Worm (Caenorhabditis elegans): ENCODE measurements around the gene R04A9.1.

The R04A9.1 gene

DNA sequence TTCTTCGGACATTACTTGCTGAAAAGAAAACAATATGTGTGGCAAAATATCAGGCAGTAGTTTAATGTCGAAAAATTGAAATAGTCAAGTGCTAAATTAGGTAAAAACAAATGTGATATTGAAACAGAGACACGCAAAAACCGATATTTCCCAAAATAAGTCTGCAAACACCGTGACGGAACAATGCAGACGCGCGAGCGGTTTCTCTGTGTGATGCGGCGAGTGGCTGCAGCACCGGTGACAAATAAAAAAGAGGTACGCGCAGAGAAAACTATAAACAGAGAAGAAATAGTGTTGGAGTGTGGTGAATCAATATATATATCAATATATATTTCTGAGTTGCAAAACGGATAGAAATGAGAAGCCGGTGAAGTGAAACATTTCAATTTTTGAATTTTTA lies 22.0 kb upstream of the R04A9.1 start, which contains the start of gene ife-2:
ife-2 (minus strand) TSS at position 18 of the 400 bp plus-strand sequence.
- TF ChIP-seq ceh-48 (tag; optimal IDR thresholded peaks at IDR 0.05) (peak; percentile 58), sdc-2 (tag; optimal IDR thresholded peaks at IDR 0.05) (peak; percentile 36), nfya-1 (tag; optimal IDR thresholded peaks at IDR 0.05) (peak; percentile 95), Y22D7AL.16 (tag; optimal IDR thresholded peaks at IDR 0.05) (no peak), tbx-2 (tag; optimal IDR thresholded peaks at IDR 0.05) (peak; percentile 41), ceh-31 (tag; optimal IDR thresholded peaks at IDR 0.05) (peak; percentile 26), elt-2 (tag; optimal IDR thresholded peaks at IDR 0.05) (no peak), ttx-3 (tag; optimal IDR thresholded peaks at IDR 0.05) (no peak), hlh-30 (tag; optimal IDR thresholded peaks at IDR 0.05; ENCODE audit: insufficient read depth) (peak; percentile 43), elt-4 (tag; optimal IDR thresholded peaks at IDR 0.05) (no peak), ceh-24 (tag; optimal IDR thresholded peaks at IDR 0.05) (no peak)

DNA sequence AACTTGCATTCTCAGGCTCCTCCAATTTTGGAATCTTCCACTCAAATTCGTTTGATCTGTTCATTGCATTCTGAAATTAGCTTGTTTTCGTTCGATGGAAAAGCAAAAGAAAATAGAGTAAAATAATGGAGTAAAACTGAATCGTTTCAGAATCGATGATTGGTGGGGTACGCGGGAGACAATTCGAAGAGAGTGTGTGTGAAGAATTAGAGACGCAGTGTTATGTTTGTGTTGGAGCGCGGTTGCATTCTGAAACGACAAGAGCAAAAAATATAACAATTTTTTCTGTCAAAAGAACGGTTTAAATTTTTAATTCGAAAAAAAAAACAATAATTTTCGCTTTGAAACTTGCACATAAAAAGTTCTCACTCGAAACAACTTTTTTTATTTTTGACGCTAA lies 16.0 kb upstream of the R04A9.1 start, which contains the start of gene ceh-93:
ceh-93 (minus strand) TSS at position 70 of the 400 bp plus-strand sequence.
- TF ChIP-seq hlh-8 (tag; optimal IDR thresholded peaks at IDR 0.05) (no peak), nfya-1 (tag; optimal IDR thresholded peaks at IDR 0.05) (peak; percentile 90)

DNA sequence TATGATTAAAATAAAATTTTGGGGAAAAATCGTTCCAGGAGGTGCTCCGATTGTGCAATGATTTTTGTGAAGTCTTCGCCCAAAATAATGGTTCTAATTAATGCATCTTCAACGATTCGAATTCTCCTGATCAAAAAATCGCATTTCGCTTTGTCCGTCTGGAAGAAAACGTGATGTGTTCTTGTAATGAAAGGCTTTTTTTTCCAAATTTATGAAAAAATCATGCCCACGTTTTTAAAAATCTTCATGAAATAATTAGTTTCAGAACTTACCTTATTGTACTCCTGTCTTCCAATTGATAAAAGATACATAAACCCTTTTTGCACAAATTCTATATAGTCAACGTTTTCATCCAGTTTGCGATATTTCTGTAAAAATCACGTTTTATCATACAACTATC lies 15.1 kb upstream of the R04A9.1 start:
- TF ChIP-seq sox-4 (tag; optimal IDR thresholded peaks at IDR 0.05) (no peak), ceh-22 (tag; optimal IDR thresholded peaks at IDR 0.05) (no peak), K02D7.2 (tag; optimal IDR thresholded peaks at IDR 0.05) (no peak), ama-1 (optimal IDR thresholded peaks at IDR 0.05) (no peak), ceh-18 (tag; optimal IDR thresholded peaks at IDR 0.05) (no peak), che-1 (tag; optimal IDR thresholded peaks at IDR 0.05) (no peak), hlh-15 (tag; optimal IDR thresholded peaks at IDR 0.05) (no peak), dve-1 (tag; optimal IDR thresholded peaks at IDR 0.05) (no peak), ceh-48 (tag; optimal IDR thresholded peaks at IDR 0.05) (no peak), ceh-30 (tag; optimal IDR thresholded peaks at IDR 0.05) (no peak), nhr-11 (tag; optimal IDR thresholded peaks at IDR 0.05) (no peak), pha-2 (tag; optimal IDR thresholded peaks at IDR 0.05) (no peak), K09A11.1 (tag; optimal IDR thresholded peaks at IDR 0.05; ENCODE audit: insufficient read depth) (no peak), ceh-45 (GFP tag; IDR thresholded peaks at IDR 0.05) (no peak), tbx-7 (tag; optimal IDR thresholded peaks at IDR 0.05) (no peak), pha-4 (tag; optimal IDR thresholded peaks at IDR 0.05) (no peak), dmd-4 (tag; optimal IDR thresholded peaks at IDR 0.05; ENCODE audit: borderline replicate concordance) (no peak)

DNA sequence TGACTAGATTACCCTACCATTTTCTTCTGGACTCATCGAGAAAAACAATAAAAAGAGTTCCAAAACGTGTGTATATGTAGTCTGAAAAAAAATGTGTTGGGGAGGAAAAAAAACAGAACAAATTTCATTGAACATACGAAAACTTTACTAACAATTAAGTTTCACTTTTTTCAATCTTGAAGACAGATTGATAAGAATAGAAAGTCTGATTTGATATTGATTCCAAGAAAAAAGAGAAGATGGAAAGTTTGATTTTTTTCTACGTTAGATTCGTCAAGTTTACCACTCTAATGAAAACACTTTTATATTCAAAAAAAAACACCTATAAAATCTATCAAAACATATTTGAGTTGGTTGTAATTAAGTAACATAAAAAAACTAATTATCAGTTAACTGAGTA lies 14.2 kb upstream of the R04A9.1 start, which contains the start of gene R04A9.9:
R04A9.9 (minus strand) TSS at position 101 of the 400 bp plus-strand sequence.
- no peak for TF ChIP-seq ceh-19 (GFP tag; optimal IDR thresholded peaks at IDR 0.05)
- TF ChIP-seq unc-86 (tag; optimal IDR thresholded peaks at IDR 0.05): no peak
- TF ChIP-seq lim-6 (tag; optimal IDR thresholded peaks at IDR 0.05): no peak
- no peak for TF ChIP-seq fkh-10 (GFP tag; optimal IDR thresholded peaks at IDR 0.05)
- TF ChIP-seq ceh-31 (tag; optimal IDR thresholded peaks at IDR 0.05): no peak
- TF ChIP-seq npax-4 (tag; optimal IDR thresholded peaks at IDR 0.05): no peak
- TF ChIP-seq hlh-13 (GFP tag; optimal IDR thresholded peaks at IDR 0.05): no peak
- TF ChIP-seq unc-3 (GFP tag; conservative IDR thresholded peaks at IDR 0.05): no peak
- TF ChIP-seq unc-3 (tag; optimal IDR thresholded peaks at IDR 0.05): no peak
- no peak for TF ChIP-seq hlh-30 (tag; optimal IDR thresholded peaks at IDR 0.05; ENCODE audit: insufficient read depth)
- TF ChIP-seq ttx-3 (tag; optimal IDR thresholded peaks at IDR 0.05): no peak
- no peak for TF ChIP-seq elt-4 (tag; optimal IDR thresholded peaks at IDR 0.05)
- TF ChIP-seq ceh-9 (tag; optimal IDR thresholded peaks at IDR 0.05): no peak
- no peak for TF ChIP-seq pat-9 (tag; optimal IDR thresholded peaks at IDR 0.05)
- TF ChIP-seq ceh-30 (tag; optimal IDR thresholded peaks at IDR 0.05): no peak
